Fruit fly (Drosophila melanogaster): Measurements from ENCODE around the gene CG1227.
A peak's percentile ranks its signal among the peaks of the same experiment; 100 is the strongest.

The CG1227 gene

DNA sequence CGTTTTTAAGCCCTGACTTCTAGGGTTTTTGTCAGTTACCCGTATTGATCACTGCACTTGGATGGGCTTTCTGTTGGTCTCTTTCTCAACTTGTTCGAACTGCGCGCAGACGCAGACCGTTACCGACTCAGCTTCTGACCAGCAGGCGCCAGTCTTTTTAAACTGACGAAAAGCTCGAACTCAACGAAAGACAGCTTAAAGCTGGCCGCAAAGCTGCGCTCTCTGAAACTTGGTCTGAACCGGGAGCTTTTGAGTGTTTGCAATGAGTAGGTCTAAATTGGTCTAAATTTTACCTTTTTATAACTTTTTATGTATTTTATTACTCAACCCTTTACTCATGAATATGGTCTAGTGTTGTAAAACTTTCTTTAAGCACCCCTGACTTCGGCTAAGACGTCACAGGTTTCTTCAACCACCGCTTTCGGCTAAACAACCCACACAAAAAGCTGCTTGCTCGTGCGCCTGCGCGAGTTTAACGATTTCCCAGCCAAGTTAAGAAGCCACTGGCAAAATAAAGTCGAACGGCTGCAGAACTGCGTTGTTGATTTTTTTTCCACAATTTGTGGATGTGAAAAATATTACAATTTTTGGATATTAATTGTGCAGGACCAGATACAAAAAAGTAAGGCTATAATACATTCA, 16.1 kb upstream of the CG1227 start, which contains the start of the genes Gld and Syt4:
Gld (minus strand) TSS at position 137 of the 642 bp plus-strand sequence.
Syt4 (plus strand) TSS at position 499 of the 642 bp plus-strand sequence.
- no peak for TF ChIP-seq Pif1A (GFP tag; optimal IDR thresholded peaks at IDR 0.05)
- no peak for TF ChIP-seq CG32121 (GFP tag; IDR thresholded peaks at IDR 0.05)
- TF ChIP-seq CG8159 (tag; optimal IDR thresholded peaks at IDR 0.05) = no peak
- TF ChIP-seq CG10348 (GFP tag; IDR thresholded peaks at IDR 0.05) = no peak
- no peak for TF ChIP-seq Snoo (tag; optimal IDR thresholded peaks at IDR 0.05)
- no peak for TF ChIP-seq CG15710 (tag; optimal IDR thresholded peaks at IDR 0.05)
- no peak for TF ChIP-seq CG12605 (GFP tag; IDR thresholded peaks at IDR 0.05)
- no peak for TF ChIP-seq Pif1B (GFP tag; optimal IDR thresholded peaks at IDR 0.05)
- no peak for TF ChIP-seq CG8301 (tag; optimal IDR thresholded peaks at IDR 0.05)
- no peak for TF ChIP-seq CG9948 (tag; optimal IDR thresholded peaks at IDR 0.05)
- TF ChIP-seq CG34367 (tag; optimal IDR thresholded peaks at IDR 0.05) = no peak
- TF ChIP-seq CG17806 (tag; optimal IDR thresholded peaks at IDR 0.05) = no peak
- no peak for TF ChIP-seq EcR (GFP tag; optimal IDR thresholded peaks at IDR 0.05)
- TF ChIP-seq Ets98B (GFP tag; IDR thresholded peaks at IDR 0.05) = no peak
- no peak for TF ChIP-seq rn (GFP tag; IDR thresholded peaks at IDR 0.05)
- TF ChIP-seq gl (tag; optimal IDR thresholded peaks at IDR 0.05) = no peak

DNA sequence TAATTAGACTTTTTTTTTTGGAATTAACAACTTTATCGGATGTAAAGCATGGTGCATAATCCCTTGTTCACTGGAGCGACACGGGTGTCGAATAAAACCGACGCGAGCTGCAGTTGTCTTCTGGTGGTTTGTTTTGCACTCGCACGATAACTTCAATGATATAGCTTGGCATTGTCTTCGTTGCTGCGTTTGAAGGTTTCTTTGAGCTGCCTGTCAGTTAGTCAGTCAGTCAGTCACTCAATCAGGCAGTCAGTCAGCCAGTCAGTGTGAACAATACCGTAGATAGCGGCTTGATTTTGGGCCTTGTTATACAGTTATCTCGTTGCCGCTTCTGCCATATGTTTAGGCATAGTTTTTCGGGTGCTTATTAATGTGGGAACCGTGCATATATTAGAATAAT, 10.0 kb upstream of the CG1227 start:
- TF ChIP-seq Snoo (tag; optimal IDR thresholded peaks at IDR 0.05) = no peak

DNA sequence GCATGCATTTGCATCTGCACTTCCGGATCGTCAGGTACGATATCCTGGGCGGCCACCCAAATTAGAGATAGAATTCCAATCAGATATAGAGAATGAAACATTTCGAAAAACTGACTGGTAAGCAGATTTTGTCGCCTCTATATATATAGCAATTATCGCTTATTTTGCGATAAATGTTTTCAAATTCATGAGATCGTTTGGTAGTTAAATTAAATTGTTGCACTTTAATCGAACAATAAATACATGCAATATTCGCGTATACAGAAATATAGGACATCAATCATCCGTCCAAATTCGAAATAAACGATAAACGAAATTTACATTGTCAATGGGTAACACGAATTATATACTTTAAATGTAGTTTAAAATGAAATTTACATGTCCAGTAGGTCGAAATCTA, 2.3 kb upstream of the CG1227 start, which contains the start of gene Obp84a:
Obp84a (minus strand) TSS at position 101 of the 400 bp plus-strand sequence.
- no peak for TF ChIP-seq Snoo (tag; optimal IDR thresholded peaks at IDR 0.05)
- TF ChIP-seq CG14655 (GFP tag; optimal IDR thresholded peaks at IDR 0.05) = no peak
- TF ChIP-seq CG9948 (tag; optimal IDR thresholded peaks at IDR 0.05) = no peak
- no peak for TF ChIP-seq rn (GFP tag; IDR thresholded peaks at IDR 0.05)
- TF ChIP-seq CG15710 (tag; optimal IDR thresholded peaks at IDR 0.05) = no peak
- TF ChIP-seq D1 (tag; optimal IDR thresholded peaks at IDR 0.05) = no peak
- no peak for TF ChIP-seq CG13204 (GFP tag; optimal IDR thresholded peaks at IDR 0.05)
- no peak for TF ChIP-seq Pif1B (GFP tag; optimal IDR thresholded peaks at IDR 0.05)
- no peak for TF ChIP-seq fd96Ca (GFP tag; IDR thresholded peaks at IDR 0.05)
- no peak for TF ChIP-seq gl (tag; optimal IDR thresholded peaks at IDR 0.05)
- no peak for TF ChIP-seq CG8159 (tag; optimal IDR thresholded peaks at IDR 0.05)
- no peak for TF ChIP-seq CG17806 (tag; optimal IDR thresholded peaks at IDR 0.05)
- TF ChIP-seq CG12605 (GFP tag; IDR thresholded peaks at IDR 0.05) = no peak
- no peak for TF ChIP-seq Ets98B (GFP tag; IDR thresholded peaks at IDR 0.05)
- TF ChIP-seq CG34367 (tag; optimal IDR thresholded peaks at IDR 0.05) = no peak
- no peak for TF ChIP-seq CG10348 (GFP tag; IDR thresholded peaks at IDR 0.05)
- TF ChIP-seq CG32121 (GFP tag; IDR thresholded peaks at IDR 0.05) = no peak

DNA sequence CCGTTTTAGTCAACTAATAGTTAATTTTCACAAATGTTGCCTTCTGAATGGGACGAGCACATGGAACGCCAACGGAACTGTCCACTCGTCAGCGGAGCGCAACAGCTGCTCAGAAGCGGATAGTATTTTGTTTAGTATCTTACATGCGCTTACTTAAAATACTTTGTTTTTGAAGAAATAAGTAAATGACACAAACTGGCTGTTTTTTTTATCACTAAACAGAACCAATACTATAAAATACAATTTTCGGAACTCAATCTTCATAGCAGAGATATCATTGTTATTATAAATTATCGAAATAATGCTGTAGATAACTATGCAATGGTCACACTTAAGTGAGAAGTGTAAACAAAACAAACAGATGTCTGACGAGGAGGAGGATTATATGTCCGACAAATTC, 2.6 kb downstream of the CG1227 start, which contains the start of the genes Noc3 and CG10053:
Noc3 (minus strand) TSS at position 81 of the 400 bp plus-strand sequence.
CG10053 (plus strand) TSS at position 202 of the 400 bp plus-strand sequence.
- TF ChIP-seq CG10348 (GFP tag; IDR thresholded peaks at IDR 0.05) = no peak
- no peak for TF ChIP-seq fd96Ca (GFP tag; IDR thresholded peaks at IDR 0.05)
- TF ChIP-seq CG12605 (GFP tag; IDR thresholded peaks at IDR 0.05) = no peak
- TF ChIP-seq CG34367 (tag; optimal IDR thresholded peaks at IDR 0.05) = no peak
- TF ChIP-seq CG17806 (tag; optimal IDR thresholded peaks at IDR 0.05) = no peak

DNA sequence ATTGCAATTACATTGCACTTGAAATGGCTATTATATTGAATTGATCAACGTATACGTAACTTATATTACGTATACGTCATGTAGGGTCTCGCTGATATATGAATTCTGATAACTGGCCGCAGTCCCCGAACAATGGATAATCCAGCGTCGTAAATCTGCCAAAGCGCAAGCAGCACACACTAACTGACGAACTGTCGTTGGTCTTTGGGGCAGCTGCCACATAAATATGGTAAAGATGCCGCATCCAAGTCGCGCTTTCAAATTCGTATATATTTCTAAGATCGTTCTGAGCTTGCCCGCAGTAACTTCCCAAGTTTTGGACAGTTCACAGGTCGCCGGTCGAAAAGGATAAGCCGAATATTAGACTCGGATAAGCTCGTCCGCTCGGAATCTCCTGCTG, 8.1 kb downstream of the CG1227 start, which contains the start of gene CG14607:
CG14607 (plus strand) TSS at position 301 of the 400 bp plus-strand sequence.
- TF ChIP-seq CG9948 (tag; optimal IDR thresholded peaks at IDR 0.05) (no peak), CG32121 (GFP tag; IDR thresholded peaks at IDR 0.05) (no peak), gl (tag; optimal IDR thresholded peaks at IDR 0.05) (no peak), Pif1B (GFP tag; optimal IDR thresholded peaks at IDR 0.05) (no peak), CG10348 (GFP tag; IDR thresholded peaks at IDR 0.05) (no peak), Snoo (tag; optimal IDR thresholded peaks at IDR 0.05) (no peak), CG13204 (GFP tag; optimal IDR thresholded peaks at IDR 0.05) (no peak), fd96Ca (GFP tag; IDR thresholded peaks at IDR 0.05) (no peak), EcR (GFP tag; optimal IDR thresholded peaks at IDR 0.05) (no peak), D1 (tag; optimal IDR thresholded peaks at IDR 0.05) (no peak), Ets98B (GFP tag; IDR thresholded peaks at IDR 0.05) (no peak), rn (GFP tag; IDR thresholded peaks at IDR 0.05) (no peak), CG15710 (tag; optimal IDR thresholded peaks at IDR 0.05) (no peak), CG34367 (tag; optimal IDR thresholded peaks at IDR 0.05) (no peak), CG17806 (tag; optimal IDR thresholded peaks at IDR 0.05) (no peak), CG8301 (tag; optimal IDR thresholded peaks at IDR 0.05) (no peak), CG14655 (GFP tag; optimal IDR thresholded peaks at IDR 0.05) (no peak), Pif1A (GFP tag; optimal IDR thresholded peaks at IDR 0.05) (no peak)

DNA sequence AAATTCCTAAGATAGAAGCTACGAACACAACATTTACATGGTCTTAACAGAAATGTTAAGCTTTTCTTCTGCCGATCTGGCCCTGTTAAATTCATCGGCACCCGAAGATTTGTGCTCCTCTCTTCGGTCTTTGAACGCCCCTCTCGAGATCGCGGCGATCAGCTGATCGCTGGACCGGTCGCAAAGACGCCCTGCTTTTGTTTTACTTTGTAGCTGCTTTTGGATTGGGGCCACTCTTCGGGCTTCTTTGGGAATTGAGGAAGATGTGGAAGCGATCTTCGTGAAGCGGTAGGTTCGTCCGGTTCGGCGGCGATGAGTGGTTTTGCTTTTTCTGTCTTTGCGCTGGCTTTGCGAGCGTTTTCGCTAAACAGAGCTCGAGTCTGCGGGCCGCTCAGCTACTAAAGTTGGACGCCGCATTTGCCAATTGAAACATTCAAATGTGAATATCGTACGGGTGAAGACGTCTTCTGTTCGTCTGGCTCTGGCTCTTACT, 25.5 kb downstream of the CG1227 start, which contains the start of gene thw:
thw (plus strand) TSS at position 443 of the 493 bp plus-strand sequence.
- no peak for TF ChIP-seq D1 (tag; optimal IDR thresholded peaks at IDR 0.05)
- peak; percentile 90 for TF ChIP-seq CG13204 (GFP tag; optimal IDR thresholded peaks at IDR 0.05)

DNA sequence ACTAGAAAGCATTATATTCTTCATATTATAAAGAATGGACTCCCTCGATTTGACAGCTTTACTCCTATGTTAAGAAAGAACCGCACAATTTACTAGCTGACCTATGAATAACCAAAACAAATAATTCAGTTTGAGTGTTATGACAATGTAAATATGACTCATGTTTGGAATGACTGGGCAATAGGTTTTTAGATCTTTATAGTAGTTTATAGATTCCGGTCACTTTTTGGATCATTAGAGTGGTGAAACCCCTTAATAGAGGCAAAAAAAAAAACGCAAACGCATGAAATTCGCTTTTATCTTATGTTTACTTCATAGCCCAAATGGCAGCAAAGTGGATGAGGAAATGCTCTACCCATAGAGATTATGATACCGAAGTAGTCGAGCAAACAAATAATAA, 29.9 kb downstream of the CG1227 start, which contains the start of gene CG14605:
CG14605 (minus strand) TSS at position 101 of the 400 bp plus-strand sequence.
- no peak for TF ChIP-seq CG17806 (tag; optimal IDR thresholded peaks at IDR 0.05)
